Worm (Caenorhabditis elegans): ENCODE measurements around the gene gly-11.

ce11 chrIII:12123427-12123826 is 53.6 kb downstream of the gly-11 start:
- TF ChIP-seq R02D3.7 (tag; optimal IDR thresholded peaks at IDR 0.05) (no peak), nhr-28 (tag; optimal IDR thresholded peaks at IDR 0.05) (no peak), lir-3 (tag; optimal IDR thresholded peaks at IDR 0.05) (no peak), ces-1 (GFP tag; optimal IDR thresholded peaks at IDR 0.05) (no peak), nhr-111 (GFP tag; optimal IDR thresholded peaks at IDR 0.05) (no peak), mxl-2 (GFP tag; conservative IDR thresholded peaks at IDR 0.05) (no peak), unc-62 (GFP tag; optimal IDR thresholded peaks at IDR 0.05 in 1 of 2) (no peak), unc-62 (tag; optimal IDR thresholded peaks at IDR 0.05) (no peak), snpc-4 (tag; optimal IDR thresholded peaks at IDR 0.05) (no peak)

Measured in whole organism, L4 larva.